Fruit fly (Drosophila melanogaster) whole organism, embryonic: Measurements from ENCODE around the gene usp.
A peak's percentile ranks its signal among the peaks of the same experiment; 100 is the strongest.

ENCODE experiments used
- Ada2b ChIP-seq: fragments of 200-800 bp; sonication (Bioruptor generic); IDR thresholded peaks from 2 replicates; pipeline ENCODE4 v1.3.6; 2022; ENCODE audit warnings: missing biosample characterization, missing genetic modification characterization
- Antp ChIP-seq: fragments of 200-800 bp; sonication (Bioruptor generic); optimal IDR thresholded peaks from 3 replicates; lab custom pipeline; 2016; ENCODE audit warnings: missing biosample characterization, missing genetic modification characterization
- B-H2 ChIP-seq: fragments of 200-800 bp; sonication (Bioruptor generic); optimal IDR thresholded peaks from 2 replicates; lab custom pipeline; 2018; ENCODE audit warnings: missing biosample characterization, mild to moderate bottlenecking, missing genetic modification characterization
- CG11247 ChIP-seq: fragments of 200-800 bp; sonication (Bioruptor generic); IDR thresholded peaks from 2 replicates; pipeline ENCODE4 v1.3.6; 2022; ENCODE audit warnings: missing biosample characterization, missing genetic modification characterization
- CG14965 ChIP-seq: fragments of 200-800 bp; sonication (Bioruptor generic); optimal IDR thresholded peaks from 2 replicates; lab custom pipeline; 2016; ENCODE audit warnings: missing biosample characterization, missing genetic modification characterization, borderline replicate concordance
- CG15011 ChIP-seq: fragments of 200-800 bp; sonication (Bioruptor generic); optimal IDR thresholded peaks from 3 replicates; lab custom pipeline; 2018; ENCODE audit warnings: missing biosample characterization, mild to moderate bottlenecking, missing genetic modification characterization
- CG15601 ChIP-seq: fragments of 200-800 bp; sonication (Bioruptor generic); optimal IDR thresholded peaks from 3 replicates; lab custom pipeline; 2019; ENCODE audit warnings: missing biosample characterization, mild to moderate bottlenecking, missing genetic modification characterization, moderate library complexity
- CG16815 ChIP-seq: fragments of 200-800 bp; sonication (Bioruptor generic); optimal IDR thresholded peaks from 3 replicates; lab custom pipeline; 2017; ENCODE audit warnings: missing biosample characterization, mild to moderate bottlenecking, missing genetic modification characterization
- CG17385 ChIP-seq: fragments of 200-800 bp; sonication (Bioruptor generic); optimal IDR thresholded peaks from 3 replicates; lab custom pipeline; 2018; ENCODE audit warnings: missing biosample characterization, mild to moderate bottlenecking, missing genetic modification characterization
- CG18476 ChIP-seq: fragments of 200-800 bp; sonication (Bioruptor generic); optimal IDR thresholded peaks from 2 replicates; lab custom pipeline; 2016; ENCODE audit warnings: missing biosample characterization, mild to moderate bottlenecking, missing genetic modification characterization
- CG2199 ChIP-seq: fragments of 200-800 bp; sonication (Bioruptor generic); IDR thresholded peaks from 3 replicates; pipeline ENCODE4 v1.3.6; 2022; ENCODE audit warnings: missing biosample characterization, missing genetic modification characterization
- CG30403 ChIP-seq: fragments of 200-800 bp; sonication (Bioruptor generic); optimal IDR thresholded peaks from 3 replicates; lab custom pipeline; 2016; ENCODE audit warnings: missing biosample characterization, missing genetic modification characterization
- CG33213 ChIP-seq: fragments of 200-800 bp; sonication (Bioruptor generic); optimal IDR thresholded peaks from 3 replicates; lab custom pipeline; 2016; ENCODE audit warnings: missing biosample characterization, missing genetic modification characterization
- CG34376 ChIP-seq: fragments of 200-800 bp; sonication (Bioruptor generic); optimal IDR thresholded peaks from 2 replicates; lab custom pipeline; 2018; ENCODE audit warnings: missing biosample characterization, mild to moderate bottlenecking, missing genetic modification characterization
- CG3726 ChIP-seq: fragments of 200-800 bp; sonication (Bioruptor generic); IDR thresholded peaks from 3 replicates; pipeline ENCODE4, ENCODE4 v1.3.6; 2022; ENCODE audit warnings: missing biosample characterization, missing genetic modification characterization
- CG4730 ChIP-seq: fragments of 200-800 bp; sonication (Bioruptor generic); IDR thresholded peaks from 2 replicates; pipeline ENCODE4 v1.3.6; 2022; ENCODE audit warnings: missing biosample characterization, missing genetic modification characterization
- CG6689 ChIP-seq: fragments of 200-800 bp; sonication (Bioruptor generic); IDR thresholded peaks from 2 replicates; pipeline ENCODE4 v1.3.6; 2022; ENCODE audit warnings: missing biosample characterization, missing genetic modification characterization
- CG6765 ChIP-seq: fragments of 200-800 bp; sonication (Bioruptor generic); optimal IDR thresholded peaks from 3 replicates; lab custom pipeline; 2017; ENCODE audit warnings: missing biosample characterization, mild to moderate bottlenecking, missing genetic modification characterization
- CG6813 ChIP-seq: fragments of 200-800 bp; sonication (Bioruptor generic); optimal IDR thresholded peaks from 2 replicates; lab custom pipeline; 2017; ENCODE audit warnings: missing biosample characterization, missing genetic modification characterization, mild to moderate bottlenecking, moderate library complexity, missing genetic modification reagents
- CG9817 ChIP-seq: fragments of 200-800 bp; sonication (Bioruptor generic); optimal IDR thresholded peaks from 2 replicates; lab custom pipeline; 2018; ENCODE audit warnings: missing biosample characterization, mild to moderate bottlenecking, missing genetic modification characterization, moderate library complexity
- CHES-1-like ChIP-seq: fragments of 200-800 bp; sonication (Bioruptor generic); optimal IDR thresholded peaks from 2 replicates; lab custom pipeline; 2016; ENCODE audit warnings: missing biosample characterization, missing genetic modification characterization
- Fer2 ChIP-seq: fragments of 200-800 bp; sonication (Bioruptor generic); optimal IDR thresholded peaks from 2 replicates; lab custom pipeline; 2018; ENCODE audit warnings: missing biosample characterization, mild to moderate bottlenecking, missing genetic modification characterization, moderate library complexity
- H15 ChIP-seq: fragments of 200-800 bp; sonication (Bioruptor generic); IDR thresholded peaks from 3 replicates; pipeline ENCODE4 v1.3.6; 2022; ENCODE audit warnings: missing biosample characterization, missing genetic modification characterization
- HLH3B ChIP-seq: fragments of 200-800 bp; sonication (Bioruptor generic); IDR thresholded peaks from 2 replicates; pipeline ENCODE4 v1.3.6; 2022; ENCODE audit warnings: missing biosample characterization, missing genetic modification characterization
- HLHmδ ChIP-seq: fragments of 200-800 bp; sonication (Bioruptor generic); optimal IDR thresholded peaks from 2 replicates; lab custom pipeline; 2018; ENCODE audit warnings: missing biosample characterization, mild to moderate bottlenecking, missing genetic modification characterization, moderate library complexity
- Hand ChIP-seq: fragments of 200-800 bp; sonication (Bioruptor generic); optimal IDR thresholded peaks from 2 replicates; lab custom pipeline; 2017; ENCODE audit warnings: mild to moderate bottlenecking, missing biosample characterization, missing genetic modification reagents, missing genetic modification characterization
- Hr3 ChIP-seq: fragments of 200-800 bp; sonication (Bioruptor generic); optimal IDR thresholded peaks from 3 replicates; lab custom pipeline; 2016; ENCODE audit warnings: missing biosample characterization, missing genetic modification characterization
- Kr ChIP-seq: fragments of 200-800 bp; sonication (Bioruptor generic); optimal IDR thresholded peaks from 2 replicates; lab custom pipeline; 2017; ENCODE audit warnings: missing biosample characterization, mild to moderate bottlenecking, missing genetic modification characterization
- Nf-YA ChIP-seq: fragments of 200-800 bp; sonication (Bioruptor generic); IDR thresholded peaks from 2 replicates; pipeline ENCODE4 v1.3.6; 2022; ENCODE audit warnings: missing biosample characterization, missing genetic modification characterization
- Sox100B ChIP-seq: fragments of 200-800 bp; sonication (Bioruptor generic); optimal IDR thresholded peaks from 3 replicates; lab custom pipeline; 2018; ENCODE audit warnings: missing biosample characterization, mild to moderate bottlenecking, missing genetic modification characterization
- Sox102F ChIP-seq: fragments of 200-800 bp; sonication (Bioruptor generic); optimal IDR thresholded peaks from 2 replicates; lab custom pipeline; 2018; ENCODE audit warnings: missing biosample characterization, mild to moderate bottlenecking, missing genetic modification characterization, moderate library complexity
- Xrp1 ChIP-seq: fragments of 200-800 bp; sonication (Bioruptor generic); IDR thresholded peaks from 2 replicates; pipeline ENCODE4 v1.3.6; 2022; ENCODE audit warnings: missing biosample characterization, missing genetic modification characterization
- ara ChIP-seq: fragments of 200-800 bp; sonication (Bioruptor generic); IDR thresholded peaks from 2 replicates; pipeline ENCODE4 v1.3.6; 2022; ENCODE audit warnings: missing biosample characterization, missing genetic modification characterization
- az2 ChIP-seq: fragments of 200-800 bp; sonication (Bioruptor generic); optimal IDR thresholded peaks from 3 replicates; lab custom pipeline; 2016; ENCODE audit warnings: missing biosample characterization, missing genetic modification characterization
- bbx ChIP-seq: fragments of 200-800 bp; sonication (Bioruptor generic); IDR thresholded peaks from 2 replicates; pipeline ENCODE4 v1.3.6; 2022; ENCODE audit warnings: missing biosample characterization, missing genetic modification characterization; ENCODE audit not compliant: partially characterized antibody
- ci ChIP-seq: fragments of 200-800 bp; sonication (Bioruptor generic); IDR thresholded peaks from 3 replicates; pipeline ENCODE4 v1.3.6; 2022; ENCODE audit warnings: missing biosample characterization, missing genetic modification characterization
- eyg ChIP-seq: fragments of 200-800 bp; sonication (Bioruptor generic); optimal IDR thresholded peaks from 3 replicates; lab custom pipeline; 2016; ENCODE audit warnings: missing biosample characterization, missing genetic modification characterization
- gt ChIP-seq: fragments of 200-800 bp; sonication (Bioruptor generic); IDR thresholded peaks from 2 replicates; pipeline ENCODE4 v1.3.6; 2022; ENCODE audit warnings: missing biosample characterization, missing genetic modification characterization
- kay ChIP-seq: fragments of 200-800 bp; sonication (Bioruptor generic); optimal IDR thresholded peaks from 2 replicates; lab custom pipeline; 2016; ENCODE audit warnings: missing biosample characterization, missing genetic modification characterization
- kni ChIP-seq: fragments of 200-800 bp; sonication (Bioruptor generic); optimal IDR thresholded peaks from 3 replicates; lab custom pipeline; 2017; ENCODE audit warnings: mild to moderate bottlenecking, missing biosample characterization, missing genetic modification reagents, missing genetic modification characterization
- psq ChIP-seq: fragments of 200-800 bp; sonication (Bioruptor generic); optimal IDR thresholded peaks from 2 replicates; lab custom pipeline; 2017; ENCODE audit warnings: missing biosample characterization, missing genetic modification characterization
- pum ChIP-seq: fragments of 200-800 bp; sonication (Bioruptor generic); optimal IDR thresholded peaks from 2 replicates; lab custom pipeline; 2016; ENCODE audit warnings: missing biosample characterization, missing genetic modification characterization
- row ChIP-seq: fragments of 200-800 bp; sonication (Bioruptor generic); IDR thresholded peaks from 3 replicates; pipeline ENCODE4 v1.3.6; 2022; ENCODE audit warnings: missing biosample characterization, missing genetic modification characterization
- schlank ChIP-seq: fragments of 200-800 bp; sonication (Bioruptor generic); optimal IDR thresholded peaks from 2 replicates; lab custom pipeline; 2018; ENCODE audit warnings: missing biosample characterization, mild to moderate bottlenecking, missing genetic modification characterization
- sd ChIP-seq: fragments of 200-800 bp; sonication (Bioruptor generic); optimal IDR thresholded peaks from 3 replicates; lab custom pipeline; 2018; ENCODE audit warnings: missing biosample characterization, mild to moderate bottlenecking, missing genetic modification characterization, moderate library complexity
- slou ChIP-seq: fragments of 200-800 bp; sonication (Bioruptor generic); optimal IDR thresholded peaks from 3 replicates; lab custom pipeline; 2016; ENCODE audit warnings: missing biosample characterization, missing genetic modification characterization
- sug ChIP-seq: fragments of 200-800 bp; optimal IDR thresholded peaks from 2 replicates; lab custom pipeline; 2019; ENCODE audit warnings: missing biosample characterization, mild to moderate bottlenecking, missing genetic modification characterization, moderate library complexity
- tio ChIP-seq: fragments of 200-800 bp; sonication (Bioruptor generic); optimal IDR thresholded peaks from 2 replicates; lab custom pipeline; 2017; ENCODE audit warnings: missing biosample characterization, missing genetic modification characterization, inconsistent platforms
- vvl ChIP-seq: fragments of 200-800 bp; sonication (Bioruptor generic); IDR thresholded peaks from 2 replicates; pipeline ENCODE4 v1.3.6; 2022; ENCODE audit warnings: missing biosample characterization, missing genetic modification characterization
- zen ChIP-seq: fragments of 200-800 bp; sonication (Bioruptor generic); optimal IDR thresholded peaks from 3 replicates; lab custom pipeline; 2018; ENCODE audit warnings: missing biosample characterization, mild to moderate bottlenecking, missing genetic modification characterization, moderate library complexity

The usp gene

DNA sequence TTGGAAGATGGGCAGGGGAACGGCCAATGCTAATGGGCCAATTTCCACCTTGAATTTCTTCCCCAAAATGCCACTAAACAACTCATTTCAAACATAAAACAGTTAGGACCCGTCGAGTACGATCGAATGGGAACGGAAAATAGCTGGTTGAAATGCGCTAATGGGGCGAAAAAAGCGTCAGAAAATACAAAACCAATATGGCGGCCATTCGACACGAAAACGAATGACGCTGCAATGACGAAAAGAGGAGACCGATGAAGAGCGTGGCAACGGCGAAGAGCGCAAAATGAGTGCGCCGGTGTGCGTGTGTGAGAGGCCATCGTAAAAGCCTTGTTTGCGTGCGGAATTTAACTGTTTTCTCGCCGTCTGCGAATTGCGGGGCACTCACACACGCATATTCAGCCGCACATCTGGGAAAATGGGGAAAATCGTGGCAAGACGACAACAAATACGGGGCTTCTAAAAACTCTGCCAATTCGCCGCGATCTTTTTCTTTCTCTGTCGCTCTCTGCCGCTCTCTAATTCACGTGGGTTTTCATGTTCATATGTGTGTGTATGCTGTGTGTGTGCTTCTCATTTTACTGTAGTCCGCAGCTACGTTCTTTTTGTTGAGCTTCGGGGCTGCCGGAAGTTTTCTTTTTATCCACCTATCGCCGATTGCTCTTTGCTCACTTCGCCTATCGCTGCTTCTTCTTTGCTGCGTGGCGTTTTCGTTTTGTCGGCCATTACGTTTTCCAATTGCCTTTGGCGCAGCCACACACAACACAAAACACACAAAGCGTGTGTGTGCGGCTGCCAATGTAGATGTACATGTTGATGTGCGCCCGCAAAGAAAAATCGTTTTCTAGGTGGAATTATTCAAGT lies 31.9 kb downstream of the usp start, which contains the start of gene east (continued):
- TF ChIP-seq Sox102F (GFP tag; lab: Kevin White, UChicago) (no peak), ci (GFP tag; lab: Robert Waterston, UW) (peak; percentile 23; the same call in 1 of the 3 replicates), vvl (GFP tag; lab: Robert Waterston, UW) (peak; percentile 18; the same call in 1 of the 2 replicates), CG30403 (no peak), schlank (tag; lab: Kevin White, UChicago) (no peak), tio (GFP tag; lab: Kevin White, UChicago) (no peak), CG15601 (no peak), kay (GFP tag; lab: Kevin White, UChicago) (no peak), CG14965 (no peak), Kr (peak; percentile 59), HLH3B (no peak), CG9817 (tag; lab: Kevin White, UChicago) (no peak), zen (no peak), CHES-1-like (GFP tag; lab: Kevin White, UChicago) (no peak), CG15011 (GFP tag; lab: Kevin White, UChicago) (no peak), Hr3 (no peak), CG2199 (GFP tag; lab: Robert Waterston, UW) (no peak), bbx (GFP tag; lab: Robert Waterston, UW) (no peak), CG17385 (GFP tag; lab: Kevin White, UChicago) (peak; percentile 84), Sox100B (no peak), CG16815 (GFP tag; lab: Kevin White, UChicago) (no peak), CG18476 (GFP tag; lab: Kevin White, UChicago) (no peak), Fer2 (tag; lab: Kevin White, UChicago) (no peak), sd (tag; lab: Kevin White, UChicago) (peak; percentile 86), ara (GFP tag; lab: Robert Waterston, UW) (0 out of 2 replicates have a peak, but pooled peaks have one; percentile 3), slou (GFP tag; lab: Kevin White, UChicago) (no peak), CG6689 (GFP tag; lab: Robert Waterston, UW) (peak; percentile 2; the same call in 1 of the 2 replicates), Ada2b (no peak), Hand (GFP tag; lab: Kevin White, UChicago) (no peak), HLHmδ (GFP tag; lab: Kevin White, UChicago) (no peak), sug (tag; lab: Kevin White, UChicago) (peak; percentile 20), Xrp1 (GFP tag; lab: Robert Waterston, UW) (no peak), CG6765 (GFP tag; lab: Kevin White, UChicago) (no peak), az2 (GFP tag; lab: Kevin White, UChicago) (no peak), gt (no peak), H15 (GFP tag; lab: Robert Waterston, UW) (no peak), B-H2 (GFP tag; lab: Kevin White, UChicago) (no peak), Nf-YA (no peak), Antp (GFP tag; lab: Kevin White, UChicago) (no peak), psq (peak; percentile 73), CG34376 (GFP tag; lab: Kevin White, UChicago) (peak; percentile 44), CG3726 (GFP tag; lab: Robert Waterston, UW) (no peak), CG6813 (GFP tag; lab: Kevin White, UChicago) (peak; percentile 16), eyg (no peak), pum (GFP tag; lab: Kevin White, UChicago) (no peak), CG11247 (GFP tag; lab: Robert Waterston, UW) (no peak), row (0 out of 3 replicates have a peak, but pooled peaks have one; percentile 17), CG4730 (GFP tag; lab: Robert Waterston, UW) (no peak), CG33213 (GFP tag; lab: Kevin White, UChicago) (no peak), kni (GFP tag; lab: Kevin White, UChicago) (peak; percentile 34)
